Fruit fly (Drosophila melanogaster): ENCODE measurements around the gene CG3558.

The CG3558 gene

dm6 chr2L:3004601-3005000, 11.9 kb downstream of the CG3558 start (continued):
- TF ChIP-seq CG1603 (tag; optimal IDR thresholded peaks at IDR 0.05) (peak; percentile 26), row (GFP tag; IDR thresholded peaks at IDR 0.05) (peak; percentile 20; the same call in 1 of the 3 replicates), zf30C (GFP tag; optimal IDR thresholded peaks at IDR 0.05) (peak; percentile 30), CG11093 (GFP tag; IDR thresholded peaks at IDR 0.05) (no peak; the same call in 2 of the 3 replicates), CG8281 (tag; optimal IDR thresholded peaks at IDR 0.05) (no peak), CG33557 (GFP tag; optimal IDR thresholded peaks at IDR 0.05) (no peak), Poxn (GFP tag; IDR thresholded peaks at IDR 0.05) (no peak)

- TF ChIP-seq nau (GFP tag; optimal IDR thresholded peaks at IDR 0.05) (no peak), jing (GFP tag; optimal IDR thresholded peaks at IDR 0.05) (no peak), CG10274 (GFP tag; optimal IDR thresholded peaks at IDR 0.05) (no peak), CG4404 (GFP tag; IDR thresholded peaks at IDR 0.05) (no peak), Pdp1 (GFP tag; optimal IDR thresholded peaks at IDR 0.05) (peak in 1 of 2 experiments; percentile 43), CG13775 (GFP tag; optimal IDR thresholded peaks at IDR 0.05) (no peak), tll (GFP tag; optimal IDR thresholded peaks at IDR 0.05) (peak in 1 of 2 experiments; percentile 77), H2.0 (GFP tag; IDR thresholded peaks at IDR 0.05) (no peak), Med (GFP tag) (peak; percentile 32), CG34224 (GFP tag; IDR thresholded peaks at IDR 0.05; ENCODE audit: partially characterized antibody) (no peak), cad (GFP tag; optimal IDR thresholded peaks at IDR 0.05) (peak; percentile 96)
Observed at dm6 chr2L:3005483-3005882, 12.8 kb downstream of the CG3558 start.

dm6 chr2L:3006194-3006593, 13.5 kb downstream of the CG3558 start:
- peak; percentile 56 for TF ChIP-seq vvl (GFP tag; IDR thresholded peaks at IDR 0.05)
- no peak for TF ChIP-seq chm (GFP tag; IDR thresholded peaks at IDR 0.05)
- peak; percentile 39 for TF ChIP-seq CG13894 (tag; optimal IDR thresholded peaks at IDR 0.05)
- TF ChIP-seq Blimp-1 (GFP tag; optimal IDR thresholded peaks at IDR 0.05), result peak; percentile 83
- TF ChIP-seq sens-2 (GFP tag; IDR thresholded peaks at IDR 0.05), result no peak
- peak; percentile 51 for TF ChIP-seq CG7745 (tag; optimal IDR thresholded peaks at IDR 0.05)
- TF ChIP-seq sd (tag; optimal IDR thresholded peaks at IDR 0.05), result peak; percentile 71

- no peak for TF ChIP-seq CG12219 (GFP tag; optimal IDR thresholded peaks at IDR 0.05)
- TF ChIP-seq CG15073 (GFP tag; optimal IDR thresholded peaks at IDR 0.05), result no peak
- TF ChIP-seq fu2 (GFP tag; optimal IDR thresholded peaks at IDR 0.05), result no peak
- peak; percentile 78 for TF ChIP-seq abd-A (tag; optimal IDR thresholded peaks at IDR 0.05)
- no peak for TF ChIP-seq CG4617 (GFP tag; optimal IDR thresholded peaks at IDR 0.05; ENCODE audit: borderline replicate concordance)
- TF ChIP-seq CG15269 (tag; optimal IDR thresholded peaks at IDR 0.05), result peak; percentile 32
- peak; percentile 95 for TF ChIP-seq CG13894 (tag; optimal IDR thresholded peaks at IDR 0.05)
- TF ChIP-seq CG10431 (GFP tag; optimal IDR thresholded peaks at IDR 0.05), result no peak
- TF ChIP-seq cad (GFP tag; optimal IDR thresholded peaks at IDR 0.05), result peak; percentile 92
- TF ChIP-seq CG10543 (GFP tag; optimal IDR thresholded peaks at IDR 0.05), result no peak
- peak; percentile 49 for TF ChIP-seq oc (tag; optimal IDR thresholded peaks at IDR 0.05)
- 0 out of 4 replicates have a peak, but pooled peaks have one; percentile 21 for TF ChIP-seq chinmo (GFP tag; IDR thresholded peaks at IDR 0.05; ENCODE audit: partially characterized antibody)
- no peak for TF ChIP-seq Nf-YB (GFP tag; optimal IDR thresholded peaks at IDR 0.05)
- no peak for TF ChIP-seq pan (optimal IDR thresholded peaks at IDR 0.05)
- TF ChIP-seq pan (GFP tag; optimal IDR thresholded peaks at IDR 0.05 in 1 of 2, IDR thresholded peaks at IDR 0.05 in 1 of 2), result no peak
- TF ChIP-seq CG17328 (GFP tag; IDR thresholded peaks at IDR 0.05), result no peak
- no peak for TF ChIP-seq CG3065 (GFP tag; optimal IDR thresholded peaks at IDR 0.05)
- peak; percentile 39 for TF ChIP-seq zen (tag; optimal IDR thresholded peaks at IDR 0.05)
- TF ChIP-seq Ets65A (GFP tag), result peak; percentile 11
- TF ChIP-seq Med (GFP tag), result peak; percentile 35
- no peak for TF ChIP-seq Scr (GFP tag; IDR thresholded peaks at IDR 0.05; ENCODE audit: partially characterized antibody)
- no peak for TF ChIP-seq Tbp (GFP tag; optimal IDR thresholded peaks at IDR 0.05)
- peak; percentile 62 for TF ChIP-seq CG12769 (tag; optimal IDR thresholded peaks at IDR 0.05)
Observed at dm6 chr2L:3006925-3007426, 14.3 kb downstream of the CG3558 start.
